Fruit fly (Drosophila melanogaster) whole organism, embryonic: ENCODE data around the gene PAN3.

Experiments
- B-H2 ChIP-seq: fragments of 200-800 bp; sonication (Bioruptor generic); optimal IDR thresholded peaks from 2 replicates; lab custom pipeline; 2018; ENCODE audit warnings: missing biosample characterization, mild to moderate bottlenecking, missing genetic modification characterization
- CG10959 ChIP-seq: fragments of 200-800 bp; sonication (Bioruptor generic); IDR thresholded peaks from 2 replicates; pipeline ENCODE4 v1.3.6; 2022; ENCODE audit warnings: missing biosample characterization, missing genetic modification characterization
- CG12155 ChIP-seq: fragments of 200-800 bp; sonication (Bioruptor generic); optimal IDR thresholded peaks from 3 replicates; lab custom pipeline; 2016; ENCODE audit warnings: missing biosample characterization, missing genetic modification characterization
- CG12219 ChIP-seq: fragments of 200-800 bp; sonication (Bioruptor generic); optimal IDR thresholded peaks from 3 replicates; lab custom pipeline; 2018; ENCODE audit warnings: missing biosample characterization, mild to moderate bottlenecking, missing genetic modification characterization
- CG12236 ChIP-seq: fragments of 200-800 bp; sonication (Bioruptor generic); optimal IDR thresholded peaks from 2 replicates; lab custom pipeline; 2016; ENCODE audit warnings: missing biosample characterization, missing genetic modification characterization
- CG15011 ChIP-seq: fragments of 200-800 bp; sonication (Bioruptor generic); optimal IDR thresholded peaks from 3 replicates; lab custom pipeline; 2018; ENCODE audit warnings: missing biosample characterization, mild to moderate bottlenecking, missing genetic modification characterization
- CG1647 ChIP-seq: fragments of 200-800 bp; sonication (Bioruptor generic); optimal IDR thresholded peaks from 3 replicates; lab custom pipeline; 2016; ENCODE audit warnings: missing biosample characterization, missing genetic modification characterization
- CG1792 ChIP-seq: fragments of 200-800 bp; sonication (Bioruptor generic); optimal IDR thresholded peaks from 2 replicates; lab custom pipeline; 2016; ENCODE audit warnings: missing biosample characterization, missing genetic modification characterization
- CG2129 ChIP-seq: fragments of 200-800 bp; sonication (Bioruptor generic); IDR thresholded peaks from 2 replicates; pipeline ENCODE4 v1.3.6; 2022; ENCODE audit warnings: missing biosample characterization, missing genetic modification characterization; ENCODE audit not compliant: partially characterized antibody
- CG2875 ChIP-seq: fragments of 200-800 bp; sonication (Bioruptor generic); optimal IDR thresholded peaks from 2 replicates; lab custom pipeline; 2017; ENCODE audit warnings: missing biosample characterization, mild to moderate bottlenecking, missing genetic modification characterization, missing genetic modification reagents
- CG34224 ChIP-seq: fragments of 200-800 bp; sonication (Bioruptor generic); IDR thresholded peaks from 3 replicates; pipeline ENCODE4 v1.3.6; 2022; ENCODE audit warnings: missing biosample characterization, missing genetic modification characterization; ENCODE audit not compliant: partially characterized antibody
- CG4617 ChIP-seq: fragments of 200-800 bp; sonication (Bioruptor generic); optimal IDR thresholded peaks from 3 replicates; lab custom pipeline; 2016; ENCODE audit warnings: missing biosample characterization, missing genetic modification characterization, borderline replicate concordance
- CG4820 ChIP-seq: fragments of 200-800 bp; sonication (Bioruptor generic); optimal IDR thresholded peaks from 3 replicates; lab custom pipeline; 2016; ENCODE audit warnings: missing biosample characterization, missing genetic modification characterization
- CG6254 ChIP-seq: fragments of 200-800 bp; sonication (Bioruptor generic); optimal IDR thresholded peaks from 3 replicates; lab custom pipeline; 2017; ENCODE audit warnings: mild to moderate bottlenecking, missing biosample characterization, missing genetic modification reagents, missing genetic modification characterization
- CG6272 ChIP-seq: fragments of 200-800 bp; sonication (Bioruptor generic); IDR thresholded peaks from 2 replicates; pipeline ENCODE4 v1.3.6; 2022; ENCODE audit warnings: missing biosample characterization, missing genetic modification characterization
- CG6791 ChIP-seq: fragments of 200-800 bp; sonication (Bioruptor generic); IDR thresholded peaks from 3 replicates; pipeline ENCODE4 v1.3.6; 2022; ENCODE audit warnings: missing biosample characterization, missing genetic modification characterization; ENCODE audit not compliant: partially characterized antibody
- CG6813 ChIP-seq: fragments of 200-800 bp; sonication (Bioruptor generic); optimal IDR thresholded peaks from 2 replicates; lab custom pipeline; 2017; ENCODE audit warnings: missing biosample characterization, missing genetic modification characterization, mild to moderate bottlenecking, moderate library complexity, missing genetic modification reagents
- CG8944 ChIP-seq: fragments of 200-800 bp; sonication (Bioruptor generic); optimal IDR thresholded peaks from 3 replicates; lab custom pipeline; 2016; ENCODE audit warnings: missing biosample characterization, missing genetic modification characterization
- Doc3 ChIP-seq: fragments of 200-800 bp; sonication (Bioruptor generic); IDR thresholded peaks from 3 replicates; pipeline ENCODE4 v1.3.6; 2022; ENCODE audit warnings: missing biosample characterization, missing genetic modification characterization; ENCODE audit not compliant: partially characterized antibody
- Fer2 ChIP-seq: fragments of 200-800 bp; sonication (Bioruptor generic); optimal IDR thresholded peaks from 2 replicates; lab custom pipeline; 2018; ENCODE audit warnings: missing biosample characterization, mild to moderate bottlenecking, missing genetic modification characterization, moderate library complexity
- Fer3 ChIP-seq: fragments of 200-800 bp; sonication (Bioruptor generic); optimal IDR thresholded peaks from 2 replicates; lab custom pipeline; 2018; ENCODE audit warnings: missing biosample characterization, mild to moderate bottlenecking, missing genetic modification characterization, moderate library complexity
- HmgD ChIP-seq: fragments of 200-800 bp; sonication (Bioruptor generic); optimal IDR thresholded peaks from 3 replicates; lab custom pipeline; 2016; ENCODE audit warnings: missing biosample characterization, missing genetic modification characterization
- Kr ChIP-seq: fragments of 200-800 bp; sonication (Bioruptor generic); optimal IDR thresholded peaks from 2 replicates; lab custom pipeline; 2017; ENCODE audit warnings: missing biosample characterization, mild to moderate bottlenecking, missing genetic modification characterization
- MBD-R2 ChIP-seq: fragments of 200-800 bp; sonication (Bioruptor generic); IDR thresholded peaks from 2 replicates; pipeline ENCODE4 v1.3.6; 2022; ENCODE audit warnings: missing biosample characterization, missing genetic modification characterization
- NC2α ChIP-seq: fragments of 200-800 bp; sonication (Bioruptor generic); optimal IDR thresholded peaks from 2 replicates; lab custom pipeline; 2016; ENCODE audit warnings: missing biosample characterization, missing genetic modification characterization
- Neu2 ChIP-seq: fragments of 200-800 bp; sonication (Bioruptor generic); optimal IDR thresholded peaks from 3 replicates; lab custom pipeline; 2016; ENCODE audit warnings: missing biosample characterization, missing genetic modification characterization, borderline replicate concordance
- Nf-YA ChIP-seq: fragments of 200-800 bp; sonication (Bioruptor generic); IDR thresholded peaks from 2 replicates; pipeline ENCODE4 v1.3.6; 2022; ENCODE audit warnings: missing biosample characterization, missing genetic modification characterization
- Ptx1 ChIP-seq: fragments of 200-800 bp; sonication (Bioruptor generic); IDR thresholded peaks from 2 replicates; pipeline ENCODE4 v1.3.6; 2022; ENCODE audit warnings: missing biosample characterization, missing genetic modification characterization
- Sin3A ChIP-seq: fragments of >200 bp; optimal IDR thresholded peaks from 2 replicates; lab custom pipeline; 2018
- Six4 ChIP-seq: fragments of 200-800 bp; sonication (Bioruptor generic); optimal IDR thresholded peaks from 2 replicates; lab custom pipeline; 2016; ENCODE audit warnings: missing biosample characterization, missing genetic modification characterization
- gce ChIP-seq: fragments of 200-800 bp; sonication (Bioruptor generic); IDR thresholded peaks from 3 replicates; pipeline ENCODE4 v1.3.6; 2022; ENCODE audit warnings: missing biosample characterization, missing genetic modification characterization
- hkb ChIP-seq, 2 experiments: fragments of 200-800 bp in 1 of 2; fragments of >200 bp in 1 of 2; sonication (Bioruptor generic) in 1 of 2; IDR thresholded peaks in 1 of 2; optimal IDR thresholded peaks in 1 of 2; 2 replicates each; pipeline versions ENCODE4 v1.3.6 to Lab custom; 2017 to 2022; ENCODE audit warnings: missing biosample characterization in 1 of 2, missing genetic modification characterization in 1 of 2
- jigr1 ChIP-seq: fragments of 200-800 bp; sonication (Bioruptor generic); IDR thresholded peaks from 3 replicates; pipeline ENCODE4 v1.3.6; 2022; ENCODE audit warnings: missing biosample characterization, missing genetic modification characterization
- klu ChIP-seq: fragments of 200-800 bp; sonication (Bioruptor generic); IDR thresholded peaks from 2 replicates; pipeline ENCODE4 v1.3.6; 2022; ENCODE audit warnings: missing biosample characterization, missing genetic modification characterization
- kni ChIP-seq: fragments of 200-800 bp; sonication (Bioruptor generic); optimal IDR thresholded peaks from 3 replicates; lab custom pipeline; 2017; ENCODE audit warnings: mild to moderate bottlenecking, missing biosample characterization, missing genetic modification reagents, missing genetic modification characterization
- maf-S ChIP-seq: fragments of 200-800 bp; sonication (Bioruptor generic); optimal IDR thresholded peaks from 2 replicates; lab custom pipeline; 2016; ENCODE audit warnings: missing biosample characterization, missing genetic modification characterization
- nmo ChIP-seq: fragments of 200-800 bp; sonication (Bioruptor generic); optimal IDR thresholded peaks from 2 replicates; lab custom pipeline; 2018; ENCODE audit warnings: missing biosample characterization, mild to moderate bottlenecking, missing genetic modification characterization, moderate library complexity
- rib ChIP-seq: fragments of 200-800 bp; sonication (Bioruptor generic); IDR thresholded peaks from 2 replicates; pipeline ENCODE4 v1.3.6; 2022; ENCODE audit warnings: missing biosample characterization, missing genetic modification characterization
- run ChIP-seq: fragments of 200-800 bp; sonication (Bioruptor generic); optimal IDR thresholded peaks from 3 replicates; lab custom pipeline; 2018; ENCODE audit warnings: missing biosample characterization, mild to moderate bottlenecking, missing genetic modification characterization
- shn ChIP-seq: fragments of 200-800 bp; sonication (Bioruptor generic); optimal IDR thresholded peaks from 3 replicates; lab custom pipeline; 2016; ENCODE audit warnings: missing biosample characterization, missing genetic modification characterization
- sob ChIP-seq: fragments of 200-800 bp; sonication (Bioruptor generic); IDR thresholded peaks from 2 replicates; pipeline ENCODE4 v1.3.6; 2022; ENCODE audit warnings: missing biosample characterization, missing genetic modification characterization
- stwl ChIP-seq: fragments of 200-800 bp; sonication (Bioruptor generic); optimal IDR thresholded peaks from 3 replicates; lab custom pipeline; 2018; ENCODE audit warnings: missing biosample characterization, mild to moderate bottlenecking, missing genetic modification characterization, moderate library complexity
- zf30C ChIP-seq: fragments of 200-800 bp; sonication (Bioruptor generic); optimal IDR thresholded peaks from 3 replicates; lab custom pipeline; 2018; ENCODE audit warnings: missing biosample characterization, mild to moderate bottlenecking, missing genetic modification characterization

PAN3 gene

DNA sequence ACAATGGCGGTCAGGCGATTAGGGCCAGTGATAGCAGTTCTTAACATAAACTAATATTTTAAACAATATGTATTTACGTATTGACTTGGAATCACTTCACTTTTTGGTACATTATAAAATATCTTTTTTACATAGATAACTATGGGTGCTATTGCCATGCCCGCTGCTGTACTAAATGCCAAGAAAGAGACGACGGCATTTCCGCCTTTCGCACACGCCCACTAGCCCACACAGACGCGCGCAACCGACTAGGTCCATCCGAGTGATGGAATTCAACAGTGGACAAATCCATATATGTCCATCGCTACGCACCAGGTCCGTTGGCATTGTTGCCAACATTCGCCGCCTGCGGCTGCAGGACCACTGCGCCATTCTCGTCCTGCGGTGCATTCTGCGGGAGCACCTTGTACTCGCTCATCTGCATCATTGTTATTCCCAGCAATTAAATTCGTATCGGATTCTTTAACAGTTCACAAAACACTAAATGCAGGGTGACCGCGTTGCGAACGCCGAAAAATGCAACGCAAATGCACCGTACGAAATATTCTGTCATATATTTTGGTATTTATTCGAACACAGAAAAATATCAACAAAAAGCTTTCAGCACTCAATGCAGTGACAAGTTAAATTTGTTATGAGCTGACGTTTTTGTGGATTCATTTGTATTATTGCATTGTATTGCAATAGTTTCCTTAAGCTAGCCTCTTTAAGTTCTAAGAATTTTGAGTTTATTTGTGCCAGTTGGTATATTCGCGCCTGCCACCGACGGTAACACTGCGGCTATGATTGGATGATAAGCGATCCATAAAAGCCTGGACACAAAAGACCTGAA, 24.4 kb upstream of the PAN3 start, which contains the start of the genes scramb2 and Sk2 (continued):
- TF ChIP-seq CG8944 (GFP tag; lab: Kevin White, UChicago) = peak; percentile 76
- peak; percentile 90 for TF ChIP-seq run
- TF ChIP-seq klu (GFP tag; lab: Robert Waterston, UW) = peak; percentile 89
- no peak for TF ChIP-seq CG2129 (GFP tag; lab: Robert Waterston, UW)
- peak; percentile 72 for TF ChIP-seq kni (GFP tag; lab: Kevin White, UChicago)
- TF ChIP-seq MBD-R2 (GFP tag; lab: Robert Waterston, UW) = peak; percentile 80
- TF ChIP-seq Doc3 (GFP tag; lab: Robert Waterston, UW) = no peak
- no peak for TF ChIP-seq CG6791 (GFP tag; lab: Robert Waterston, UW)
- TF ChIP-seq nmo = peak; percentile 94
- no peak for TF ChIP-seq Kr (GFP tag; lab: Kevin White, UChicago)
- TF ChIP-seq jigr1 (GFP tag; lab: Robert Waterston, UW) = peak; percentile 90
- TF ChIP-seq sob (GFP tag; lab: Robert Waterston, UW) = peak; percentile 95
- peak; percentile 58 for TF ChIP-seq hkb (optimal IDR thresholded peaks at IDR 0.05; lab: Kevin White, UChicago)
- peak; percentile 98 for TF ChIP-seq hkb (GFP tag; IDR thresholded peaks at IDR 0.05; lab: Robert Waterston, UW)
- peak; percentile 92 for TF ChIP-seq Ptx1 (GFP tag; lab: Robert Waterston, UW)
- TF ChIP-seq shn (GFP tag; lab: Kevin White, UChicago) = peak; percentile 43
- peak; percentile 83 for TF ChIP-seq CG1647
- no peak for TF ChIP-seq Neu2
- TF ChIP-seq CG12219 (GFP tag; lab: Kevin White, UChicago) = peak; percentile 95
- peak; percentile 58 for TF ChIP-seq CG12236
- TF ChIP-seq NC2α (GFP tag; lab: Kevin White, UChicago) = peak; percentile 81
- peak; percentile 91 for TF ChIP-seq Nf-YA (GFP tag; lab: Robert Waterston, UW)
- peak; percentile 91 for TF ChIP-seq Fer2
- peak; percentile 90 for TF ChIP-seq CG4820 (GFP tag; lab: Kevin White, UChicago)
- peak; percentile 95 for TF ChIP-seq Sin3A (lab: Kevin White, UChicago)
- peak; percentile 92 for TF ChIP-seq gce
- no peak for TF ChIP-seq CG34224 (GFP tag; lab: Robert Waterston, UW)
- peak; percentile 94 for TF ChIP-seq Fer3
- TF ChIP-seq CG12155 (GFP tag; lab: Kevin White, UChicago) = peak; percentile 86
- TF ChIP-seq CG4617 (GFP tag; lab: Kevin White, UChicago) = peak; percentile 63
- TF ChIP-seq CG6254 = peak; percentile 94
- peak; percentile 89 for TF ChIP-seq Six4 (GFP tag; lab: Kevin White, UChicago)
- TF ChIP-seq rib (GFP tag; lab: Robert Waterston, UW) = peak; percentile 89
- peak; percentile 55 for TF ChIP-seq zf30C (GFP tag; lab: Kevin White, UChicago)
- peak; percentile 81 for TF ChIP-seq CG1792 (GFP tag; lab: Kevin White, UChicago)
- peak; percentile 89 for TF ChIP-seq B-H2 (GFP tag; lab: Kevin White, UChicago)
- TF ChIP-seq stwl = peak; percentile 55
- peak; percentile 92 for TF ChIP-seq CG15011 (GFP tag; lab: Kevin White, UChicago)
- peak; percentile 80 for TF ChIP-seq maf-S (GFP tag; lab: Kevin White, UChicago)
- TF ChIP-seq CG6272 (GFP tag; lab: Robert Waterston, UW) = peak; percentile 79
- TF ChIP-seq HmgD (GFP tag; lab: Kevin White, UChicago) = peak; percentile 8
- peak; percentile 96 for TF ChIP-seq CG6813 (GFP tag; lab: Kevin White, UChicago)
- peak; percentile 94 for TF ChIP-seq CG2875 (GFP tag; lab: Kevin White, UChicago)
- TF ChIP-seq CG10959 (GFP tag; lab: Robert Waterston, UW) = peak; percentile 89
